Worm (Caenorhabditis elegans): ENCODE measurements around the gene F55G7.5.

F55G7.5 gene

DNA sequence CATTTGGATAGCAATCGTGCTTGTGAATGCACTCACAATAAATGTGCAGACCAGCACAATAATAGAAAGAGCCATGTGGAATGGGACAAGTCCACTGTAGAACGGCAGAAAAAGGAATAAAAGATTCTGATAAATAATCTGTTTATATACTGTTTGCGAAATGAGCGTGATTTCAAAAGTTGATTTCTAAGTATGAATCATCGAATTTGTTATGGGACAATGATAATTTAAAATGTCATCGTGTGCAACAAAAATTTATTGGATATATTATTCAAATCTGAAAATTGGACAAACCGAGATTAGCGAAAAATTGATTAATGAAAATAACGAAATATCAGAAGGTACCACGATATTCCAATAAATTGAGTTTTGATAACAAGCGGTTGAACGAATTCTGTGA lies at the start of gene F55G7.5:
Gene F55G7.5 (minus strand): TSS at position 101 of the 400 bp plus-strand sequence.
- TF ChIP-seq elt-1 (tag; optimal IDR thresholded peaks at IDR 0.05; ENCODE audit: borderline replicate concordance, insufficient read depth) (no peak), ces-1 (GFP tag; optimal IDR thresholded peaks at IDR 0.05) (no peak), elt-3 (tag; optimal IDR thresholded peaks at IDR 0.05) (no peak), ceh-43 (GFP tag; optimal IDR thresholded peaks at IDR 0.05) (no peak), flh-1 (GFP tag; optimal IDR thresholded peaks at IDR 0.05) (no peak), M03D4.4 (tag; optimal IDR thresholded peaks at IDR 0.05) (no peak), mep-1 (tag; optimal IDR thresholded peaks at IDR 0.05) (no peak), unc-39 (tag; optimal IDR thresholded peaks at IDR 0.05) (no peak), unc-120 (tag; optimal IDR thresholded peaks at IDR 0.05; ENCODE audit: poor library complexity, severe bottlenecking) (no peak), mls-2 (tag; optimal IDR thresholded peaks at IDR 0.05) (no peak), unc-62 (GFP tag; optimal IDR thresholded peaks at IDR 0.05) (no peak), pha-4 (tag; optimal IDR thresholded peaks at IDR 0.05) (no peak), drap-1 (GFP tag; optimal IDR thresholded peaks at IDR 0.05) (no peak), ceh-83 (GFP tag; optimal IDR thresholded peaks at IDR 0.05) (no peak), nhr-76 (tag; optimal IDR thresholded peaks at IDR 0.05) (no peak)

ce11 chrX:11987900-11988364 lies 49.2 kb upstream of the F55G7.5 start, which contains the start of gene C49F5.6:
TSS of gene C49F5.6 (plus strand) at chrX:11988314.
- TF ChIP-seq blmp-1 (tag; optimal IDR thresholded peaks at IDR 0.05) (no peak), lsy-2 (tag; optimal IDR thresholded peaks at IDR 0.05) (no peak), ham-2 (GFP tag; optimal IDR thresholded peaks at IDR 0.05) (no peak), mls-2 (tag; optimal IDR thresholded peaks at IDR 0.05) (no peak), nhr-12 (tag; optimal IDR thresholded peaks at IDR 0.05) (no peak), lin-32 (GFP tag; optimal IDR thresholded peaks at IDR 0.05) (no peak), nhr-28 (tag; optimal IDR thresholded peaks at IDR 0.05) (no peak), cnd-1 (tag; optimal IDR thresholded peaks at IDR 0.05) (no peak), hlh-1 (tag; optimal IDR thresholded peaks at IDR 0.05) (no peak), ceh-43 (GFP tag; optimal IDR thresholded peaks at IDR 0.05) (no peak), M03D4.4 (tag; optimal IDR thresholded peaks at IDR 0.05) (no peak), mep-1 (tag; optimal IDR thresholded peaks at IDR 0.05) (no peak), pha-4 (tag; optimal IDR thresholded peaks at IDR 0.05) (no peak), zip-8 (tag; optimal IDR thresholded peaks at IDR 0.05) (no peak)

DNA sequence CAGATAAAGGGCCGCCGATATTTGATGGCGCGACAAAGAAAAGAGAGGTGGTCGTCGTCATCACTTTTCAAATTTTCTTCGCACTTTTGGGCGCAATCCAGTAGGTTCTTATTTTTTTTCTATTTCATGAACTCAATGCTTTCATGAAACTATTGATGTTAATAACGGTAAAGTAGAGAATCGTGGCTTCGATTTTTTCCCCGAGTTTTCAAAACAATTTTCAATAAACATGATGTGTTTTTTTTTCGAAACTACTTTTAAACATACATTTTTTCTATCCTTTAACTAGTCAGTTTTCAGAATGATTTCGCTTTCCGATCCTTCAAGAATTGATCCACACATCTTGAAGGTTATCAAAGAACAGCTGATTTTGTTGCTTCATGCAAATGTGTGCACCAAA lies 47.2 kb upstream of the F55G7.5 start, which contains the start of gene C49F5.5:
Gene C49F5.5 (plus strand): TSS at position 301 of the 400 bp plus-strand sequence.
- TF ChIP-seq ceh-83 (GFP tag; optimal IDR thresholded peaks at IDR 0.05) (no peak), lin-32 (GFP tag; optimal IDR thresholded peaks at IDR 0.05) (no peak), ztf-11 (tag; optimal IDR thresholded peaks at IDR 0.05) (no peak), lsy-2 (tag; optimal IDR thresholded peaks at IDR 0.05) (no peak), nhr-2 (tag; optimal IDR thresholded peaks at IDR 0.05) (no peak), blmp-1 (tag; optimal IDR thresholded peaks at IDR 0.05) (no peak), tbx-8 (GFP tag; optimal IDR thresholded peaks at IDR 0.05) (no peak), nhr-237 (tag; optimal IDR thresholded peaks at IDR 0.05) (no peak), mep-1 (tag; optimal IDR thresholded peaks at IDR 0.05) (no peak), ham-2 (GFP tag; optimal IDR thresholded peaks at IDR 0.05) (no peak), mls-2 (tag; optimal IDR thresholded peaks at IDR 0.05) (no peak), unc-39 (tag; optimal IDR thresholded peaks at IDR 0.05) (no peak), sptf-1 (tag; optimal IDR thresholded peaks at IDR 0.05) (no peak), nhr-76 (tag; optimal IDR thresholded peaks at IDR 0.05) (no peak)

ce11 chrX:11983576-11984061 lies 44.9 kb upstream of the F55G7.5 start, which contains the start of gene C49F5.3:
TSS of gene C49F5.3 (minus strand) at chrX:11983626.
- TF ChIP-seq drap-1 (GFP tag; optimal IDR thresholded peaks at IDR 0.05) (no peak), sptf-1 (tag; optimal IDR thresholded peaks at IDR 0.05) (no peak), unc-39 (tag; optimal IDR thresholded peaks at IDR 0.05) (no peak), ztf-11 (tag; optimal IDR thresholded peaks at IDR 0.05) (no peak), cnd-1 (tag; optimal IDR thresholded peaks at IDR 0.05) (no peak), blmp-1 (tag; optimal IDR thresholded peaks at IDR 0.05) (no peak), lsy-2 (tag; optimal IDR thresholded peaks at IDR 0.05) (no peak), lin-32 (GFP tag; optimal IDR thresholded peaks at IDR 0.05) (no peak)

DNA sequence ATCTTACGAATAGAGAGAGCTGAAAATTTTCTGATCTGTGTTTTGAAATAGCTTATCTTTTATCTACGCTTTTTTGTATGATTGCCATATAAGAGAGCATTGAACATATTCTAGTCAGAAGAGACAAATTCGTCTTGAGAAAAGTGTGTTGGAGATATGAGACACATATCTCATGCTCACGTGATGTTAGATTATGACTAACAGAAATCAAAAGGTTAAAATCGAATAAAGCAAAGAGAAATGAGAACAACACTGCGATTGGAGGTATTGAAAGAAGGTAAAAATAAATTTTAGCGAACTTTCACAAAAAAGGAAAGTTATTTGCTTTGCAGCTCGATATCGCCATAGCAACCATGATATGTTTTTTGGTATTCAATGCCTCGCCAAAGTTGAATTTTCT lies 43.3 kb upstream of the F55G7.5 start, which contains the start of gene nhr-167:
Gene nhr-167 (minus strand): TSS at position 21 of the 400 bp plus-strand sequence.
- no peak for TF ChIP-seq snpc-4 (tag; optimal IDR thresholded peaks at IDR 0.05)
- no peak for TF ChIP-seq ztf-11 (tag; optimal IDR thresholded peaks at IDR 0.05)
- TF ChIP-seq sptf-1 (tag; optimal IDR thresholded peaks at IDR 0.05) = no peak
- no peak for TF ChIP-seq ceh-83 (GFP tag; optimal IDR thresholded peaks at IDR 0.05)
